Fruit fly (Drosophila melanogaster): ENCODE measurements around the gene TfIIB.

The TfIIB gene

DNA sequence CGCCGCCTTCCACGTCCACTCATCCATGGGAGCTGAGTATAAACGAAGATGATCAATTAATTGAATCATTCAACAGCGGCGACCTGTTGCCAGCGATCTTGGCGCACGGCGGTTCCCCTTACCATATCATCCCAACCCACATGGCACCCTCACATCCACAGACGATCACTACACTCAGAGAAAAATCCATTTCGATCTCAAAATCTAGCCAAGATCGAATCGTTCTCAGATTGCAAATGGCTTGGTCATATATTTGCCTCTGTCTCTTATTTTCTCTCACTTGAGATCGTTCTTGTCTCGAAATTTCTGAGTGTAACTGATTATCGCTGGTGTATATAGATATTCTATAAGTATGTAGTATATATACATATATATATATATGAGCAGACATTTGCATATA, 37.2 kb downstream of the TfIIB start (continued):
- TF ChIP-seq Chrac-16 (GFP tag; optimal IDR thresholded peaks at IDR 0.05) (peak; percentile 25), lab (GFP tag; optimal IDR thresholded peaks at IDR 0.05) (peak; percentile 79), vfl (GFP tag; optimal IDR thresholded peaks at IDR 0.05) (no peak), Oli (tag; optimal IDR thresholded peaks at IDR 0.05) (peak; percentile 54), CG13123 (GFP tag; optimal IDR thresholded peaks at IDR 0.05) (no peak), CG8359 (GFP tag; optimal IDR thresholded peaks at IDR 0.05; ENCODE audit: borderline replicate concordance) (no peak), CG12769 (tag; optimal IDR thresholded peaks at IDR 0.05) (peak; percentile 71), ash1 (GFP tag; optimal IDR thresholded peaks at IDR 0.05) (no peak), CG15601 (tag; optimal IDR thresholded peaks at IDR 0.05) (peak; percentile 35), hkb (optimal IDR thresholded peaks at IDR 0.05) (no peak), hkb (GFP tag; IDR thresholded peaks at IDR 0.05) (peak; percentile 65), CG2129 (GFP tag; IDR thresholded peaks at IDR 0.05; ENCODE audit: partially characterized antibody) (no peak), seq (GFP tag; IDR thresholded peaks at IDR 0.05) (no peak), abd-A (tag; optimal IDR thresholded peaks at IDR 0.05) (no peak), Fer2 (tag; optimal IDR thresholded peaks at IDR 0.05) (peak; percentile 25), cato (GFP tag; optimal IDR thresholded peaks at IDR 0.05; ENCODE audit: borderline replicate concordance) (no peak), klu (GFP tag; IDR thresholded peaks at IDR 0.05) (no peak), Xbp1 (GFP tag; optimal IDR thresholded peaks at IDR 0.05) (peak; percentile 61), HLH3B (GFP tag; IDR thresholded peaks at IDR 0.05) (peak; percentile 75), Hmr (GFP tag; optimal IDR thresholded peaks at IDR 0.05) (peak; percentile 43), schlank (tag; optimal IDR thresholded peaks at IDR 0.05) (peak; percentile 26), wdn (GFP tag; IDR thresholded peaks at IDR 0.05) (no peak), sisA (GFP tag; IDR thresholded peaks at IDR 0.05) (peak; percentile 56), pum (GFP tag; optimal IDR thresholded peaks at IDR 0.05) (no peak), HLH4C (GFP tag; IDR thresholded peaks at IDR 0.05; ENCODE audit: partially characterized antibody) (no peak), CG30431 (GFP tag; optimal IDR thresholded peaks at IDR 0.05) (peak; percentile 8), hbn (GFP tag; IDR thresholded peaks at IDR 0.05; ENCODE audit: partially characterized antibody) (no peak), cad (GFP tag; optimal IDR thresholded peaks at IDR 0.05) (no peak), salm (tag; optimal IDR thresholded peaks at IDR 0.05) (peak; percentile 11), ap (GFP tag; IDR thresholded peaks at IDR 0.05) (no peak), rib (GFP tag; IDR thresholded peaks at IDR 0.05) (no peak), Drgx (GFP tag; IDR thresholded peaks at IDR 0.05) (peak; percentile 80), CG3847 (GFP tag; IDR thresholded peaks at IDR 0.05) (peak; percentile 56), kah (GFP tag; optimal IDR thresholded peaks at IDR 0.05) (peak; percentile 90), BtbVII (GFP tag; optimal IDR thresholded peaks at IDR 0.05) (peak; percentile 18), Side (GFP tag; optimal IDR thresholded peaks at IDR 0.05) (no peak), YL-1 (GFP tag; optimal IDR thresholded peaks at IDR 0.05) (no peak), CG10321 (GFP tag; IDR thresholded peaks at IDR 0.05) (no peak), ERR (GFP tag; optimal IDR thresholded peaks at IDR 0.05) (no peak), fru (optimal IDR thresholded peaks at IDR 0.05) (no peak), Mad (GFP tag; optimal IDR thresholded peaks at IDR 0.05) (peak; percentile 11), jing (GFP tag; optimal IDR thresholded peaks at IDR 0.05) (peak; percentile 14), CG8089 (GFP tag; optimal IDR thresholded peaks at IDR 0.05) (no peak), CG6683 (GFP tag; optimal IDR thresholded peaks at IDR 0.05) (no peak), CG11085 (GFP tag; IDR thresholded peaks at IDR 0.05) (no peak; the same call in 1 of the 2 replicates), CG6813 (GFP tag; optimal IDR thresholded peaks at IDR 0.05) (peak; percentile 40), Ada2b (GFP tag; IDR thresholded peaks at IDR 0.05) (peak; percentile 43; the same call in 1 of the 2 replicates), pita (GFP tag; optimal IDR thresholded peaks at IDR 0.05) (no peak), CG13624 (GFP tag; optimal IDR thresholded peaks at IDR 0.05) (peak; percentile 10)
